Worm (Caenorhabditis elegans) whole organism, mixed stage, embryonic: ENCODE results near the gene lgc-32.

Experiments used
- blmp-1 ChIP-seq: fragments of 150-350 bp; optimal IDR thresholded peaks from 2 replicates; lab custom pipeline; 2014; ENCODE audit warnings: missing biosample characterization, missing genetic modification characterization
- ceh-39 ChIP-seq: fragments of 150-350 bp; optimal IDR thresholded peaks from 2 replicates; lab custom pipeline; 2014; ENCODE audit warnings: missing biosample characterization, missing genetic modification characterization
- ceh-43 ChIP-seq: fragments of 200-800 bp; sonication (Bioruptor generic); optimal IDR thresholded peaks from 2 replicates; lab custom pipeline; 2018; ENCODE audit warnings: mild to moderate bottlenecking, missing genetic modification characterization, moderate library complexity, missing compliant biosample characterization
- ceh-83 ChIP-seq: fragments of 200-800 bp; sonication (Bioruptor generic); optimal IDR thresholded peaks from 2 replicates; lab custom pipeline; 2018; ENCODE audit warnings: mild to moderate bottlenecking, missing genetic modification characterization, missing compliant biosample characterization
- ces-1 ChIP-seq: fragments of 150-350 bp; optimal IDR thresholded peaks from 2 replicates; lab custom pipeline; 2014; ENCODE audit warnings: missing biosample characterization, missing genetic modification reagents, missing genetic modification characterization
- cnd-1 ChIP-seq: fragments of 200-800 bp; sonication (Bioruptor generic); optimal IDR thresholded peaks from 2 replicates; lab custom pipeline; 2018; ENCODE audit warnings: mild to moderate bottlenecking, missing genetic modification characterization, missing compliant biosample characterization
- drap-1 ChIP-seq: fragments of 200-800 bp; sonication (Bioruptor generic); optimal IDR thresholded peaks from 3 replicates; lab custom pipeline; 2018; ENCODE audit warnings: mild to moderate bottlenecking, missing genetic modification characterization, missing compliant biosample characterization
- elt-1 ChIP-seq: sonication (generic microtip); optimal IDR thresholded peaks from 2 replicates; lab custom pipeline; 2017; ENCODE audit warnings: missing genetic modification characterization, mild to moderate bottlenecking, missing compliant biosample characterization, antibody characterized with exemption, moderate library complexity, borderline replicate concordance; ENCODE audit not compliant: insufficient read depth
- elt-3 ChIP-seq: fragments of 150-350 bp; optimal IDR thresholded peaks from 2 replicates; lab custom pipeline; 2014; ENCODE audit warnings: missing biosample characterization, missing genetic modification characterization
- flh-1 ChIP-seq: fragments of 200-800 bp; sonication (Bioruptor generic); optimal IDR thresholded peaks from 2 replicates; lab custom pipeline; 2018; ENCODE audit warnings: mild to moderate bottlenecking, missing genetic modification characterization, moderate library complexity, missing compliant biosample characterization
- hlh-1 ChIP-seq: fragments of 150-350 bp; optimal IDR thresholded peaks from 2 replicates; lab custom pipeline; 2014; ENCODE audit warnings: missing biosample characterization, missing genetic modification reagents, missing genetic modification characterization
- lin-13 ChIP-seq: fragments of 150-350 bp; optimal IDR thresholded peaks from 2 replicates; lab custom pipeline; 2014; ENCODE audit warnings: missing biosample characterization, missing genetic modification characterization
- lsy-2 ChIP-seq: fragments of 150-350 bp; optimal IDR thresholded peaks from 2 replicates; lab custom pipeline; 2014; ENCODE audit warnings: missing biosample characterization, missing genetic modification characterization
- mab-5 ChIP-seq: fragments of 150-350 bp; optimal IDR thresholded peaks from 2 replicates; lab custom pipeline; 2014; ENCODE audit warnings: missing biosample characterization, missing genetic modification characterization
- mep-1 ChIP-seq: fragments of 150-350 bp; optimal IDR thresholded peaks from 2 replicates; lab custom pipeline; 2017; ENCODE audit warnings: missing biosample characterization, missing genetic modification reagents, missing genetic modification characterization, inconsistent platforms
- nhr-12 ChIP-seq: fragments of 150-350 bp; optimal IDR thresholded peaks from 2 replicates; lab custom pipeline; 2014; ENCODE audit warnings: missing biosample characterization, missing genetic modification characterization
- nhr-237 ChIP-seq: fragments of 150-350 bp; optimal IDR thresholded peaks from 2 replicates; lab custom pipeline; 2014; ENCODE audit warnings: missing biosample characterization, missing genetic modification characterization
- nhr-28 ChIP-seq: fragments of 150-350 bp; optimal IDR thresholded peaks from 2 replicates; lab custom pipeline; 2014; ENCODE audit warnings: missing biosample characterization, missing genetic modification characterization
- nhr-76 ChIP-seq: sonication (generic microtip); optimal IDR thresholded peaks from 2 replicates; lab custom pipeline; 2017; ENCODE audit warnings: missing biosample characterization, missing genetic modification characterization
- sem-2 ChIP-seq: fragments of 200-800 bp; sonication (Bioruptor generic); optimal IDR thresholded peaks from 2 replicates; lab custom pipeline; 2018; ENCODE audit warnings: mild to moderate bottlenecking, missing genetic modification characterization, missing compliant biosample characterization
- unc-39 ChIP-seq: fragments of 150-350 bp; optimal IDR thresholded peaks from 2 replicates; lab custom pipeline; 2014; ENCODE audit warnings: missing biosample characterization, missing genetic modification characterization
- unc-62 ChIP-seq: fragments of 150-350 bp; optimal IDR thresholded peaks from 2 replicates; lab custom pipeline; 2014; ENCODE audit warnings: missing biosample characterization, missing genetic modification reagents, missing genetic modification characterization
- zip-8 ChIP-seq: fragments of 150-350 bp; optimal IDR thresholded peaks from 2 replicates; lab custom pipeline; 2014; ENCODE audit warnings: missing biosample characterization, missing genetic modification characterization
- ztf-11 ChIP-seq: fragments of 150-350 bp; optimal IDR thresholded peaks from 2 replicates; lab custom pipeline; 2014; ENCODE audit warnings: missing biosample characterization, missing genetic modification characterization

lgc-32 gene

ce11 chrX:706490-706889 lies 34.6 kb downstream of the lgc-32 start, which contains the start of gene M02A10.1:
Gene M02A10.1, plus strand, starts transcription at chrX:706790.
- TF ChIP-seq mab-5 (tag; lab: Kevin White, UChicago) (no peak), unc-39 (tag; lab: Kevin White, UChicago) (no peak), nhr-76 (tag; lab: Kevin White, UChicago) (no peak), lin-13 (no peak), nhr-12 (tag; lab: Kevin White, UChicago) (no peak), lsy-2 (tag; lab: Kevin White, UChicago) (no peak), unc-62 (GFP tag; lab: Kevin White, UChicago) (no peak), nhr-28 (tag; lab: Kevin White, UChicago) (no peak), mep-1 (tag; lab: Kevin White, UChicago) (no peak), ztf-11 (no peak), ceh-39 (tag; lab: Kevin White, UChicago) (no peak), ceh-43 (GFP tag; lab: Kevin White, UChicago) (no peak), elt-1 (tag; lab: Kevin White, UChicago) (no peak), sem-2 (GFP tag; lab: Kevin White, UChicago) (no peak), drap-1 (GFP tag; lab: Kevin White, UChicago) (no peak), blmp-1 (tag; lab: Kevin White, UChicago) (no peak), ces-1 (GFP tag; lab: Kevin White, UChicago) (no peak), cnd-1 (no peak), flh-1 (no peak)

DNA sequence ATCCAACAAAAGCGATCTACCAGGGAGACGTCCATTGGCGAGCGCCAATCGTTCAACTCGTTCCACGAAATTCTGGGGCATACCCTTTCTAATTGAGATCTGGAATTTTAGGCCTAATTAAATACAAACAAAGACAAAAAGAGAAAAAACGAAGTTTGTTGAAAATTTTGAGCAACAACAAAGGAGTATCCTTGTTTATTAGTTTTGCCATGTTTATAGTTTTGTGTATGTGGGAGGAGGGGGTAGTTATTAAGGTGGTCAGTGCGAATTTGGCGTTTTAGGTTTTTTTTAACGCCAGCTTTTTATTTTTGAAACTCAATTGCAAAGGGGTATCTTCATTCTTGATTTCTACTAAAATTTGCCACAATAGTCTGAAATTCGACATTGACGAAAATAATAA lies 42.5 kb downstream of the lgc-32 start, which contains the start of gene irk-2:
Gene irk-2, minus strand, starts transcription at position 101 of the 400 bp plus-strand sequence.
- no peak for TF ChIP-seq sem-2 (GFP tag; lab: Kevin White, UChicago)
- no peak for TF ChIP-seq drap-1 (GFP tag; lab: Kevin White, UChicago)
- TF ChIP-seq zip-8 (tag; lab: Kevin White, UChicago) = no peak
- TF ChIP-seq, all 35 proteins: peak for 0

ce11 chrX:725868-726267 lies 54.0 kb downstream of the lgc-32 start, which contains the start of gene sli-1:
Gene sli-1, minus strand, starts transcription at chrX:725968.
- TF ChIP-seq ceh-39 (tag; lab: Kevin White, UChicago) (no peak), mab-5 (tag; lab: Kevin White, UChicago) (no peak), lsy-2 (tag; lab: Kevin White, UChicago) (no peak), cnd-1 (no peak), ces-1 (GFP tag; lab: Kevin White, UChicago) (no peak), ceh-83 (GFP tag; lab: Kevin White, UChicago) (no peak), blmp-1 (tag; lab: Kevin White, UChicago) (no peak), hlh-1 (tag; lab: Kevin White, UChicago) (no peak), unc-62 (GFP tag; lab: Kevin White, UChicago) (no peak), nhr-237 (tag; lab: Kevin White, UChicago) (no peak), elt-3 (tag; lab: Kevin White, UChicago) (no peak), ceh-43 (GFP tag; lab: Kevin White, UChicago) (no peak), nhr-76 (tag; lab: Kevin White, UChicago) (no peak), mep-1 (tag; lab: Kevin White, UChicago) (no peak)
